Worm (Caenorhabditis elegans) whole organism, midembryonic: Measurements from ENCODE around the gene tbx-32.

Experiments
- T22C8.4 ChIP-seq: fragments of 200-800 bp; sonication (Bioruptor generic); IDR thresholded peaks from 2 replicates; pipeline ENCODE4 v1.3.6; 2022; ENCODE audit warnings: missing genetic modification characterization, missing compliant biosample characterization
- cog-1 ChIP-seq: sonication (generic microtip); optimal IDR thresholded peaks from 2 replicates; lab custom pipeline; 2016; ENCODE audit warnings: missing genetic modification characterization, missing compliant biosample characterization
- flt-1 ChIP-seq: fragments of 200-800 bp; sonication (Bioruptor generic); IDR thresholded peaks from 2 replicates; pipeline ENCODE4 v1.3.6; 2022; ENCODE audit warnings: missing genetic modification characterization, missing compliant biosample characterization
- klf-2 ChIP-seq: fragments of 200-800 bp; sonication (Bioruptor generic); conservative IDR thresholded peaks from 2 replicates; pipeline ENCODE4 v1.3.6; 2022; ENCODE audit warnings: missing genetic modification reagents, missing genetic modification characterization, missing compliant biosample characterization
- med-1 ChIP-seq: sonication (generic microtip); optimal IDR thresholded peaks from 2 replicates; lab custom pipeline; 2017; ENCODE audit warnings: missing genetic modification characterization, mild to moderate bottlenecking, missing compliant biosample characterization, antibody characterized with exemption, missing genetic modification reagents; ENCODE audit not compliant: insufficient read depth
- ref-1 ChIP-seq: fragments of 200-800 bp; sonication (Bioruptor generic); conservative IDR thresholded peaks from 2 replicates; pipeline ENCODE4 v1.3.6; 2022; ENCODE audit warnings: missing genetic modification reagents, missing genetic modification characterization, missing compliant biosample characterization
- tab-1 ChIP-seq: fragments of 200-800 bp; sonication (Bioruptor generic); IDR thresholded peaks from 2 replicates; pipeline ENCODE4 v1.3.6; 2022; ENCODE audit warnings: missing genetic modification characterization, missing compliant biosample characterization
- ztf-23 ChIP-seq: fragments of 200-800 bp; sonication (Bioruptor generic); IDR thresholded peaks from 2 replicates; pipeline ENCODE4 v1.3.6; 2022; ENCODE audit warnings: missing genetic modification reagents, missing genetic modification characterization, missing compliant biosample characterization
- ztf-29 ChIP-seq: fragments of 200-800 bp; sonication (Bioruptor generic); IDR thresholded peaks from 2 replicates; pipeline ENCODE4 v1.3.6; 2022; ENCODE audit warnings: missing genetic modification reagents, missing genetic modification characterization, missing compliant biosample characterization

- TF ChIP-seq flt-1 (GFP tag; lab: Robert Waterston, UW) (no peak), ztf-23 (GFP tag; lab: Robert Waterston, UW) (0 out of 2 replicates have a peak, but pooled peaks have one; percentile 53), T22C8.4 (GFP tag; lab: Robert Waterston, UW) (no peak), ztf-29 (GFP tag; lab: Robert Waterston, UW) (0 out of 2 replicates have a peak, but pooled peaks have one; percentile 26), ref-1 (GFP tag; lab: Robert Waterston, UW) (no peak), klf-2 (GFP tag; lab: Robert Waterston, UW) (no peak), tab-1 (GFP tag; lab: Robert Waterston, UW) (no peak), cog-1 (no peak), med-1 (GFP tag; lab: Kevin White, UChicago) (no peak)
Measured at ce11 chrX:1654146-1654545, 1.2 kb upstream of the tbx-32 start, which contains the start of gene ZK380.6.
